Worm (Caenorhabditis elegans) whole organism, early embryonic: ENCODE results near the gene C08G9.1.

Source experiments
- B0310.2 ChIP-seq: sonication (generic microtip); optimal IDR thresholded peaks from 2 replicates; lab custom pipeline; 2016; ENCODE audit warnings: mild to moderate bottlenecking, missing genetic modification characterization, missing compliant biosample characterization
- F13C5.2 ChIP-seq: sonication (generic microtip); optimal IDR thresholded peaks from 2 replicates; lab custom pipeline; 2017; ENCODE audit warnings: mild to moderate bottlenecking, missing genetic modification characterization, inconsistent platforms, missing compliant biosample characterization
- aly-1 ChIP-seq: sonication (generic microtip); optimal IDR thresholded peaks from 2 replicates; lab custom pipeline; 2016; ENCODE audit warnings: missing genetic modification characterization, missing compliant biosample characterization
- ama-1 ChIP-seq: fragments of 150-350 bp; optimal IDR thresholded peaks from 2 replicates; lab custom pipeline; 2014
- ceh-13 ChIP-seq: fragments of 200-800 bp; sonication (Bioruptor generic); optimal IDR thresholded peaks from 2 replicates; lab custom pipeline; 2018; ENCODE audit warnings: mild to moderate bottlenecking, missing genetic modification characterization, missing compliant biosample characterization
- ceh-36 ChIP-seq: sonication (generic microtip); optimal IDR thresholded peaks from 2 replicates; lab custom pipeline; 2016; ENCODE audit warnings: missing genetic modification characterization, inconsistent platforms, missing compliant biosample characterization
- ets-7 ChIP-seq: sonication (generic microtip); optimal IDR thresholded peaks from 2 replicates; lab custom pipeline; 2016; ENCODE audit warnings: missing genotype, missing genetic modification characterization, missing compliant biosample characterization
- flt-1 ChIP-seq: fragments of 200-800 bp; sonication (Bioruptor generic); IDR thresholded peaks from 2 replicates; pipeline ENCODE4 v1.3.6; 2022; ENCODE audit warnings: missing genetic modification characterization, missing compliant biosample characterization
- hmbx-1 ChIP-seq: sonication (generic microtip); optimal IDR thresholded peaks from 2 replicates; lab custom pipeline; 2016; ENCODE audit warnings: mild to moderate bottlenecking, missing genetic modification characterization, missing compliant biosample characterization
- hmg-4 ChIP-seq: fragments of 200-800 bp; sonication (Bioruptor generic); optimal IDR thresholded peaks from 2 replicates; lab custom pipeline; 2018; ENCODE audit warnings: mild to moderate bottlenecking, missing genetic modification characterization, missing compliant biosample characterization
- hnd-1 ChIP-seq: sonication (generic microtip); optimal IDR thresholded peaks from 2 replicates; lab custom pipeline; 2016; ENCODE audit warnings: missing genetic modification characterization, missing compliant biosample characterization
- pes-1 ChIP-seq: fragments of 200-800 bp; sonication (Bioruptor generic); IDR thresholded peaks from 2 replicates; pipeline ENCODE4 v1.3.6; 2022; ENCODE audit warnings: missing genetic modification reagents, missing genetic modification characterization, missing compliant biosample characterization
- scrt-1 ChIP-seq: fragments of 200-800 bp; sonication (Bioruptor generic); IDR thresholded peaks from 2 replicates; pipeline ENCODE4 v1.3.6; 2022; ENCODE audit warnings: missing genetic modification characterization, missing compliant biosample characterization
- sea-1 ChIP-seq: fragments of 200-800 bp; sonication (Bioruptor generic); conservative IDR thresholded peaks from 2 replicates; pipeline ENCODE4 v1.3.6; 2022; ENCODE audit warnings: missing genetic modification characterization, missing compliant biosample characterization
- tbx-11 ChIP-seq: fragments of 200-800 bp; sonication (Bioruptor generic); IDR thresholded peaks from 2 replicates; pipeline ENCODE4 v1.3.6; 2022; ENCODE audit warnings: missing genetic modification characterization, missing compliant biosample characterization
- tbx-37 ChIP-seq: fragments of 200-800 bp; sonication (Bioruptor generic); conservative IDR thresholded peaks from 2 replicates; pipeline ENCODE4 v1.3.6; 2022; ENCODE audit warnings: missing genetic modification reagents, missing genetic modification characterization, missing compliant biosample characterization
- tra-4 ChIP-seq: sonication (generic microtip); optimal IDR thresholded peaks from 2 replicates; lab custom pipeline; 2017; ENCODE audit warnings: missing genetic modification characterization, missing compliant biosample characterization

C08G9.1 gene

DNA sequence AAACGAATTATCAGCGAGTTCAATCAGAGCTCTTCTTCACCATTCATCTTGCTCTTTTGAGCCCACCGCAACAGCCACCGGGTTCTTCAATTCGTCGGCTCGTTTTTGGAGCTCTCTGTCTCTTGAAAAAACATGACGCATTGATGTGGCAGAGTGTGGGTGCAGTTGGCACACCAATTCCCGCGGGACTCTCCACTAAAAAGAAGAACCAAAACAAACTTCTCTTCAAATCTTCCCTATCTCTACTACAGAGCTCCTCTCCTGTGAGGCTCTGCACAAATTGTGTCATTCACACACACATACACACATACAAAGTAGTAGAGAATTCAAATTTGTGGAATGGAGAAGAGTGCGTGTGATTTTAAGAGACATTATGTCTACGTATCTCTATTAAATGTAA lies 4.4 kb downstream of the C08G9.1 start:
- TF ChIP-seq hmbx-1 (no peak), tra-4 (tag; lab: Kevin White, UChicago) (no peak), ceh-36 (tag; lab: Kevin White, UChicago) (no peak), ceh-13 (GFP tag; lab: Kevin White, UChicago) (no peak), pes-1 (GFP tag; lab: Robert Waterston, UW) (no peak), ama-1 (lab: Kevin White, UChicago) (no peak), aly-1 (no peak), flt-1 (GFP tag; lab: Robert Waterston, UW) (no peak)

DNA sequence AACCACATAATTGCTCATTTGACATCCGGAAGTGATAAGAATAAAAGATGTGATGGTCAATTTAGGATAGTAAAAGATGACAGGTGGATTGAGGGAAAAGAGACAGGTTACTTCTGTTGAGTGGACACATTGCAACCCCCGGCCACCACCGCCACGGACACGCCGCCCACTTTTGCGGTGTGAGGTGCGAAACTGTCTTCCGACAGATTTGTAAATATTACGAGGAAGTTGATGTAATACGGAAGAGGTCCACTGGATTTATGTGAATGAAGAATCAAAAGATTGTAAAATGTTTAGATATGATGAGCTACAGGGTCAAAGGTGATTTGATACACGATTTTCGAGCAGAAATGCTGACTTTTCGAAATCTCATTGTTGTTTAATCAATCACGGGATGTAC lies 14.3 kb downstream of the C08G9.1 start, which contains the start of gene C08G9.2:
C08G9.2 (minus strand) TSS at position 101 of the 400 bp plus-strand sequence.
- TF ChIP-seq scrt-1 (GFP tag; lab: Robert Waterston, UW): no peak
- no peak for TF ChIP-seq F13C5.2 (tag; lab: Kevin White, UChicago)
- no peak for TF ChIP-seq aly-1
- no peak for TF ChIP-seq sea-1 (GFP tag; lab: Robert Waterston, UW)
- no peak for TF ChIP-seq ets-7
- TF ChIP-seq ceh-13 (GFP tag; lab: Kevin White, UChicago): no peak
- TF ChIP-seq tbx-37: no peak
- TF ChIP-seq tra-4 (tag; lab: Kevin White, UChicago): no peak
- TF ChIP-seq B0310.2 (tag; lab: Kevin White, UChicago): no peak
- no peak for TF ChIP-seq hmg-4 (GFP tag; lab: Kevin White, UChicago)
- TF ChIP-seq ama-1 (lab: Kevin White, UChicago): no peak
- TF ChIP-seq hnd-1 (tag; lab: Kevin White, UChicago): no peak
- no peak for TF ChIP-seq flt-1 (GFP tag; lab: Robert Waterston, UW)
- no peak for TF ChIP-seq tbx-11 (GFP tag; lab: Robert Waterston, UW)
- TF ChIP-seq ceh-36 (tag; lab: Kevin White, UChicago): no peak
- TF ChIP-seq hmbx-1: no peak
- no peak for TF ChIP-seq pes-1 (GFP tag; lab: Robert Waterston, UW)

DNA sequence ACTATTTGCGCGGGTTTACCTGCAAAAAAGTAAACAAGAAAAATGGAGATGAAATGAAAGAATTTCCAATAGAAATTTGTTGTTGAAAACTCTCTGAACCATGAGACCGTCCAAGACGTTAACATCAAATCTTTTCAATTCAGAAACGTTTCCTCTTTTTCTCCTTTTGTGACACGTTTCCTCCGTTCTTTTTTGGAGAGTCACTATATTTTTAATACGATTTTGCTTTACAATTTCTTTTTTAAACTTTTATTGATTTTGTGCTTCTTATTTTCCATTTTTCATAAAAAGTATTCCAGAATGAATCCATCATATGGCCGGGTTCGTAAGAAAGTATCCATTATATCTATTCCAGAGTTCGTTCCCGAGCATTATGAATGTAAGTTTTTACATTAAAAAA lies 16.3 kb downstream of the C08G9.1 start, which contains the start of gene itr-1:
itr-1 (plus strand) TSS at position 301 of the 400 bp plus-strand sequence.
- no peak for TF ChIP-seq flt-1 (GFP tag; lab: Robert Waterston, UW)

DNA sequence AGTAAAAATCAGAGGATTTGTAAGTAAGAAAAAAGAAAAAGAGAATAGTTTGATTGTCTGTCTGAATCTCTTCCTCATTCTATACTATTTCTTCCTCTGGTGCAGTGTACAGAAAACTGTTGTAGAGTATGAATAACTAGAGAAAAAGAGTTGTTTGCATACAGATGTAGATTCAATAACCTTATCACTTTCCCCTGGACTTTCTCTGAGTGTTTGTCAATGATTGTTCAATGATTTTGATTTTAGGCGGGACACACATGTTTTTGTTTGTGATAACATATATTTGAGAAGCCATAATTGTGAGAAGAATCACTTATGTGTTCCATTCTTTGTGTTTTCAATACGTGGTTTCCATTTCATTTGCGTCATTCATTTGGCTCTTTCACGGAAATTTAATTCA lies 20.6 kb downstream of the C08G9.1 start:
- TF ChIP-seq sea-1 (GFP tag; lab: Robert Waterston, UW): no peak
- no peak for TF ChIP-seq ceh-13 (GFP tag; lab: Kevin White, UChicago)
- no peak for TF ChIP-seq B0310.2 (tag; lab: Kevin White, UChicago)
- no peak for TF ChIP-seq pes-1 (GFP tag; lab: Robert Waterston, UW)
- no peak for TF ChIP-seq hmg-4 (GFP tag; lab: Kevin White, UChicago)
- TF ChIP-seq hnd-1 (tag; lab: Kevin White, UChicago): no peak
- TF ChIP-seq aly-1: no peak
- no peak for TF ChIP-seq hmbx-1
- no peak for TF ChIP-seq F13C5.2 (tag; lab: Kevin White, UChicago)
- no peak for TF ChIP-seq tbx-37
- TF ChIP-seq tra-4 (tag; lab: Kevin White, UChicago): no peak

DNA sequence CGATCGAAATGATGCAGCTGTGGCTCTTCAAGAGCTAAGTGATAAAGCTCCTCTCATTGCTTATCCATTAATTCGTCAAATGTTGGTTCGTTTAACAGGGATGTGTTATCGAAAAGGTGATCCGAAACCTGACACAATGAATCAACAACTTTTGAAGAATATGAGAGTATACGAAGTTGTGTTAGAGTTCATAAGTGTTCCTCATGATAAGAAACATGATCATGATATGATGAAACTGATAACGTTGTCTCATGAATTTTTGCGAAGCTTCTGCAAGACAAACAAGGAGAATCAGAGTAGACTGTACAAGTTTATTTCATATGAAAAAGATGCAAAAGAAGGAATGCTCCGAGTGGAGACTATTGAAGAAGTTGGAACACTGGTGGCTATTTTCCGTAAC lies 30.8 kb downstream of the C08G9.1 start:
- TF ChIP-seq ama-1 (lab: Kevin White, UChicago) (no peak), sea-1 (GFP tag; lab: Robert Waterston, UW) (no peak), ceh-36 (tag; lab: Kevin White, UChicago) (no peak), hmg-4 (GFP tag; lab: Kevin White, UChicago) (no peak), F13C5.2 (tag; lab: Kevin White, UChicago) (no peak), aly-1 (no peak), flt-1 (GFP tag; lab: Robert Waterston, UW) (no peak), B0310.2 (tag; lab: Kevin White, UChicago) (no peak), tra-4 (tag; lab: Kevin White, UChicago) (no peak), scrt-1 (GFP tag; lab: Robert Waterston, UW) (no peak), pes-1 (GFP tag; lab: Robert Waterston, UW) (no peak), ceh-13 (GFP tag; lab: Kevin White, UChicago) (no peak), hnd-1 (tag; lab: Kevin White, UChicago) (no peak), hmbx-1 (no peak), tbx-37 (no peak), tbx-11 (GFP tag; lab: Robert Waterston, UW) (no peak), ets-7 (no peak)

DNA sequence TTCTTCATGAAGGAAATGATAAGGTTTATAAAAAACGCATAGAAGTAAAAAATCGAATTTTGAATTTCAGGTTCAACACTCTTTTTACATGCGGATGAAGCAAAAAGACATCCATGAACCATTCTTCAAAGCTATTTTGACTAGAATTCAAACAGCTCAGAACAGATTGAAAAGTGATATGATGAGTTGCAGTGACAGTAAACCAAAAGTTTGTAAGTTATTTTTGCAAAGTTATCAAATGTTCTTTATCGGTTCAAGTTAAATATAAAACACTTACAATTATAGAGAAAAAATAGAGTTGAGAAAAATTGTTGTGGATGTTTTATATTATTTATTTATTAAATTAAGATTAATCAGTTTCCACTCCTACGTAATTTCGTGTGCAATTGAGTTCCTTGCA lies 33.9 kb downstream of the C08G9.1 start:
- TF ChIP-seq hmg-4 (GFP tag; lab: Kevin White, UChicago) (no peak), tbx-37 (no peak), aly-1 (no peak), pes-1 (GFP tag; lab: Robert Waterston, UW) (no peak), flt-1 (GFP tag; lab: Robert Waterston, UW) (no peak), sea-1 (GFP tag; lab: Robert Waterston, UW) (no peak)

DNA sequence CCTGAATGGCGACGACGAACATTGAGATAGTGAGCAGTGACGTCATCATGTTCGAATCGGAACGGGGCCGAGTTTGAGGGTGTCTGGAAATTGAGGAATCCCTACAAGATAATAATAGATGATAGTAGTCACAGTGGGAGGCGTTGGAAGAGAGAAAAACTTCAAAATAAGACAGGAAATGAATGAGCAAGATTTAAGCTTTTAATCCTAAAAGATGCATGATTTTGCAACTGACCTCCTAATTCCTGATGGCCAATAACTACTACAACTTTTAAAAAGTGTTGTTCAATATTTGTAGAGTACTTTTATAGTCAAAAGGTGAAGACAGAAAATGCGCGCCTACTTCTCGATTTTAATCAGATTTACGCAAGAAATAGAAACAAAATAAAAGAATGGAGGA lies 39.8 kb downstream of the C08G9.1 start, which contains the start of gene flp-13:
flp-13 (minus strand) TSS at position 101 of the 400 bp plus-strand sequence.
- TF ChIP-seq tbx-11 (GFP tag; lab: Robert Waterston, UW): no peak
- TF ChIP-seq scrt-1 (GFP tag; lab: Robert Waterston, UW): no peak
- TF ChIP-seq B0310.2 (tag; lab: Kevin White, UChicago): no peak
- TF ChIP-seq ceh-36 (tag; lab: Kevin White, UChicago): no peak
- no peak for TF ChIP-seq tbx-37
- TF ChIP-seq hmbx-1: no peak
- no peak for TF ChIP-seq hmg-4 (GFP tag; lab: Kevin White, UChicago)
- TF ChIP-seq tra-4 (tag; lab: Kevin White, UChicago): no peak
- TF ChIP-seq hnd-1 (tag; lab: Kevin White, UChicago): no peak
- TF ChIP-seq ets-7: no peak
- no peak for TF ChIP-seq aly-1
- no peak for TF ChIP-seq F13C5.2 (tag; lab: Kevin White, UChicago)
- TF ChIP-seq pes-1 (GFP tag; lab: Robert Waterston, UW): no peak
- TF ChIP-seq ama-1 (lab: Kevin White, UChicago): no peak
- TF ChIP-seq ceh-13 (GFP tag; lab: Kevin White, UChicago): no peak
- no peak for TF ChIP-seq flt-1 (GFP tag; lab: Robert Waterston, UW)
- TF ChIP-seq sea-1 (GFP tag; lab: Robert Waterston, UW): no peak
